Worm (Caenorhabditis elegans): ENCODE measurements around the gene pqn-62.

pqn-62 gene

DNA sequence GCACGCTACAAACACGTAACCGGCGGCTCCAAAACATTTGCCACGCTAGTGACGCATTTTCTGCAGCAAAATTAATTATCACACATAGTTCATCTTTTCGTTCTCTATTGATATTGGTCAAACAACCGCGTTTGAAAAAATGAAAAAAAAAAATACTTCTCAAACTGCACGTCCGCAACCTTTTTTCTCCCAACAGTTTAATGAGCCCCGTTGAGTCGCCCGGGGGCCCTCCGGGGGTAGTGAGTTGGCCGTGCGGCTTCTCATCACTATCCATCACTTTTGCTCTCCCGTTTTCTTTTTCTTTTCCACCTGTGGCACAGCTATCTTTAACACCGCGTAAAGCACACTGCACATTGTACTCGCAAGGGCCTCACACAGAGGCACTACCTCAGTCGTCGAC, 13.5 kb downstream of the pqn-62 start:
- TF ChIP-seq nhr-77 (tag; optimal IDR thresholded peaks at IDR 0.05): no peak
- no peak for TF ChIP-seq F44E2.7 (GFP tag; IDR thresholded peaks at IDR 0.05)
- TF ChIP-seq hmg-1.1 (GFP tag; IDR thresholded peaks at IDR 0.05): 0 out of 2 replicates have a peak, but pooled peaks have one; percentile 26
- peak; percentile 19 to 97 for TF ChIP-seq hif-1 (tag; optimal IDR thresholded peaks at IDR 0.05)
- peak; percentile 93 for TF ChIP-seq aha-1 (tag)
- peak; percentile 42 for TF ChIP-seq nhr-11 (tag; optimal IDR thresholded peaks at IDR 0.05)
- no peak for TF ChIP-seq arid-1 (GFP tag; conservative IDR thresholded peaks at IDR 0.05)
- TF ChIP-seq lsy-2 (tag; optimal IDR thresholded peaks at IDR 0.05): peak in 1 of 2 experiments; percentile 2
- TF ChIP-seq ceh-20 (GFP tag; IDR thresholded peaks at IDR 0.05): peak; percentile 19; the same call in 1 of the 2 replicates

DNA sequence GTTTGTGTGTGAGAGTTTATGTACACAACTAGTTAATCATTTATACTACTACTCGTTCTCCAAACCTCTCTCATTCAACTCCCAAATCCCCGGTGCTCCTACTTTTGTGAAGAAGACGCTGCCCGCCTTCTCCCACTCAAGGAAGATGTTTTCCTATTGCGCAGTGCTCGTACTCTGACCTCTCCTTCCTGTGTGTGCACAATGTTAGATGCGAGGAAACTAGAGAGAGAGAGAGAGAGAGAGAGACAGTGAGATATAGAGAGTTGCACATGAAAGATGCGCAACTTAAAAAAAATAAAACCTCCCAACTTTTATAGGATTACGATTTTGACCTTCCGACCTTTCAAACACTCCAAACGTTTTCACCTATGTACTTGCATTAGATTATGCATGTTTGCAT, 14.6 kb downstream of the pqn-62 start:
- peak; percentile 90 for TF ChIP-seq aha-1 (tag)
- TF ChIP-seq lsy-2 (tag; optimal IDR thresholded peaks at IDR 0.05): peak in 1 of 2 experiments; percentile 11
- no peak for TF ChIP-seq pha-4 (GFP tag; IDR thresholded peaks at IDR 0.05)
- peak; percentile 30 for TF ChIP-seq pha-4 (tag; optimal IDR thresholded peaks at IDR 0.05)
- peak in 1 of 2 experiments; percentile 56 for TF ChIP-seq unc-62 (GFP tag; optimal IDR thresholded peaks at IDR 0.05 in 1 of 2)
- TF ChIP-seq unc-62 (tag; optimal IDR thresholded peaks at IDR 0.05): no peak
- TF ChIP-seq Y105C5A.15 (GFP tag; IDR thresholded peaks at IDR 0.05): no peak
- no peak for TF ChIP-seq lim-7 (GFP tag; IDR thresholded peaks at IDR 0.05)
- peak; percentile 34; the same call in 1 of the 2 replicates for TF ChIP-seq hmg-1.1 (GFP tag; IDR thresholded peaks at IDR 0.05)
- TF ChIP-seq mes-2 (tag; optimal IDR thresholded peaks at IDR 0.05; ENCODE audit: poor library complexity, severe bottlenecking): peak; percentile 11
- TF ChIP-seq F37D6.2 (tag; optimal IDR thresholded peaks at IDR 0.05): no peak
- TF ChIP-seq dmd-8 (GFP tag; IDR thresholded peaks at IDR 0.05): no peak
- peak in 1 of 2 experiments; percentile 4 for TF ChIP-seq hif-1 (tag; optimal IDR thresholded peaks at IDR 0.05)
- 0 out of 2 replicates have a peak, but pooled peaks have one; percentile 10 for TF ChIP-seq dmd-6 (GFP tag; IDR thresholded peaks at IDR 0.05)
- TF ChIP-seq ctbp-1 (GFP tag; IDR thresholded peaks at IDR 0.05): 0 out of 2 replicates have a peak, but pooled peaks have one; percentile 44
- TF ChIP-seq mep-1 (tag; optimal IDR thresholded peaks at IDR 0.05): peak; percentile 42
- no peak for TF ChIP-seq zag-1 (tag; optimal IDR thresholded peaks at IDR 0.05)

DNA sequence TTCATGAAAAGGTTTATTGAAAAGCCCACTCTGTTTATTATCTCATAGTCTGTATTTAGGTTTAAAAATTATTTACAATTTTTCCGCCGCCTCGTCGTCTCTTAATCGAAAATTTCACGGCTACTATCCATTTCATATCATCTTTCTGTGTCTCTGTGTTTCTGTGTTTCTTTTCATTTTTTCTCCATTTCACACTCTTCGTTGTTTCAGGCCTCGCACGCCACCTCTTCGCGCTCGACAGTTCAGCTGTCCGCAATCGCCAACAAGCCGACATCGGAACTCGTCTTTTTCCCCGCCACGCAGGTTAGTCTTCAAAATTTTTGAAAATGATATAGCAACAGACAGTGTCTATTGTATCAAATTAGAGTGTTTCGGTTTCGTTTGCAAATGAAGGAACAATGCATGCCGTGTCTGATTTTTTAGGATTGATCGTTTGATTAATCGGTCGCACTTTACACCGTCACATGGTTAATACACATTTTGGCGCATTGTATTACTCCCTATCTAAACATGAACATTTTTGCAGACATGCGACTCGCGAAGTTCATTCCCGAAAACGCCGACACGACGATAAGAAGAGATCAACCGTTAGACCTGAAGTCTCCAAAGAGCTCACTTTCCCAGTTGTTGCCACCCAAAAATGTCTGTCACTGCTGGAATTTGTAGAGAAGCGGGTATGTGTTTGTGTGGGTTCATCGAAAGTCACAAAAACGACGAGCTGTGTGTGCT, 15.2 kb downstream of the pqn-62 start:
- no peak for TF ChIP-seq mep-1 (tag; optimal IDR thresholded peaks at IDR 0.05)
- no peak for TF ChIP-seq zfp-2 (tag; optimal IDR thresholded peaks at IDR 0.05)
- TF ChIP-seq nhr-6 (tag; optimal IDR thresholded peaks at IDR 0.05): no peak
- no peak for TF ChIP-seq unc-39 (tag; optimal IDR thresholded peaks at IDR 0.05)
- TF ChIP-seq ceh-32 (tag; optimal IDR thresholded peaks at IDR 0.05; ENCODE audit: poor library complexity): no peak
- TF ChIP-seq dpl-1 (GFP tag; optimal IDR thresholded peaks at IDR 0.05): no peak
- TF ChIP-seq zfp-3 (GFP tag; conservative IDR thresholded peaks at IDR 0.05): no peak
- TF ChIP-seq mdl-1 (tag; optimal IDR thresholded peaks at IDR 0.05): no peak
- no peak for TF ChIP-seq lin-39 (tag; optimal IDR thresholded peaks at IDR 0.05)
- no peak for TF ChIP-seq nhr-77 (tag; optimal IDR thresholded peaks at IDR 0.05)
- TF ChIP-seq lin-13 (GFP tag; optimal IDR thresholded peaks at IDR 0.05): no peak
- no peak for TF ChIP-seq nhr-237 (tag; optimal IDR thresholded peaks at IDR 0.05)
- no peak for TF ChIP-seq F26F4.8 (GFP tag; conservative IDR thresholded peaks at IDR 0.05)
- TF ChIP-seq unc-130 (GFP tag; optimal IDR thresholded peaks at IDR 0.05): no peak
- no peak for TF ChIP-seq ceh-28 (tag; optimal IDR thresholded peaks at IDR 0.05)
- TF ChIP-seq ctbp-1 (GFP tag; IDR thresholded peaks at IDR 0.05): no peak
- no peak for TF ChIP-seq F10B5.3 (tag; optimal IDR thresholded peaks at IDR 0.05)
- TF ChIP-seq lsy-2 (tag; optimal IDR thresholded peaks at IDR 0.05): no peak
- no peak for TF ChIP-seq tra-1 (GFP tag; IDR thresholded peaks at IDR 0.05)
- no peak for TF ChIP-seq lin-15B (tag; optimal IDR thresholded peaks at IDR 0.05)
- TF ChIP-seq nhr-41 (GFP tag; IDR thresholded peaks at IDR 0.05): no peak
- TF ChIP-seq daf-19 (GFP tag; conservative IDR thresholded peaks at IDR 0.05): no peak
- peak; percentile 46 for TF ChIP-seq hlh-11 (tag; optimal IDR thresholded peaks at IDR 0.05)
- no peak for TF ChIP-seq Y48G9A.11 (GFP tag; IDR thresholded peaks at IDR 0.05)
- no peak for TF ChIP-seq nhr-11 (tag; optimal IDR thresholded peaks at IDR 0.05)
- TF ChIP-seq zip-11 (GFP tag; IDR thresholded peaks at IDR 0.05): no peak
- TF ChIP-seq T26A8.4 (GFP tag; IDR thresholded peaks at IDR 0.05): no peak
- TF ChIP-seq Y105C5A.15 (GFP tag; IDR thresholded peaks at IDR 0.05): no peak
- no peak for TF ChIP-seq rbr-2 (tag; optimal IDR thresholded peaks at IDR 0.05)
- TF ChIP-seq hmg-1.1 (GFP tag; IDR thresholded peaks at IDR 0.05): no peak
- TF ChIP-seq lim-7 (GFP tag; IDR thresholded peaks at IDR 0.05): no peak
- TF ChIP-seq attf-4 (tag; optimal IDR thresholded peaks at IDR 0.05): no peak
- no peak for TF ChIP-seq ZK337.2 (GFP tag; IDR thresholded peaks at IDR 0.05)
